Fruit fly (Drosophila melanogaster): Measurements from ENCODE around the gene Cpr35B.

Cpr35B gene

DNA sequence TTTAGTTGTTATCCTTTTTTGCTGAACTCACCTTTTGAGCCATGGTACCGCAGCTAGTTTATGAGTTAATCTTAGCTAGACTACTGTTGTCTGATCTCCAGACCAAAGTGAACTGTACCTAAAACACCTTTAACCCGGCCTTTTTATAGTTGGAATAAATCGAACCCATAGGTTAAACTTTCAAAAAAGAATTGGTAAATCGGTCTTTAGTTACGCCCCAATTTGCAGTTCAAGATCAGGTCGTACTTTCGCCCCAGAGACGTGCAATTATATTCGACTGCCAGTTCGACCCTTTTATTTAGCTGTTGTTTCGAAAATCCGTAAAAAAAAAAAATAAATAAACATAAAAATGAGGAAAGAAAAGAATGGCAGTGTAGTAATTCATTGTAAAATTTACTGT lies at the start of gene Cpr35B:
TSS of gene Cpr35B (minus strand) at position 101 of the 400 bp plus-strand sequence.
- TF ChIP-seq kay (GFP tag; ENCODE audit: borderline replicate concordance) = no peak
- no peak for TF ChIP-seq Crg-1 (GFP tag; optimal IDR thresholded peaks at IDR 0.05)
- no peak for TF ChIP-seq cnc (optimal IDR thresholded peaks at IDR 0.05)
- no peak for TF ChIP-seq CG7045 (GFP tag; optimal IDR thresholded peaks at IDR 0.05)
- TF ChIP-seq bab1 (GFP tag; optimal IDR thresholded peaks at IDR 0.05) = no peak

DNA sequence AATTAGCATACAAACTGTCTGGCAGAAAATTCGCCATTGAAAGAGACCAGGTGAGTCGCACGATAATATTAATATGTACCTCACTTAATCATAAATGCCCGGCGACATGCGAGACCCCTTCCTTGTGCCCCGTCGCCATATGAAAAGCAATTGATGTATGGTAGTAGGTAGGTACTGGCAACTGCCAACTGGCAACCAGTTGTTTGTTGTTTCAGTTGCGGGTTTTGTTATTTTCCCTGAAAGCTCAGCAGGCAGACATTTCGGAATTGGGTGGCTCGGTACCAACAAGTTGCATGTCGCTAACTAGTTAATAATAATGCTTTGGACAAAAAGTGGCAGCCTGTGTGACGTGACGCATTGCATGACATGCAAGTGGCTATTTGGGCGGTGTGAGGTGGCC lies 49.4 kb upstream of the Cpr35B start:
- TF ChIP-seq toe (GFP tag; optimal IDR thresholded peaks at IDR 0.05) (no peak), Hr96 (GFP tag; optimal IDR thresholded peaks at IDR 0.05) (no peak), CG5204 (GFP tag; optimal IDR thresholded peaks at IDR 0.05) (no peak), CG14711 (tag; optimal IDR thresholded peaks at IDR 0.05) (no peak), Clk (GFP tag; optimal IDR thresholded peaks at IDR 0.05) (no peak), CG11617 (GFP tag; optimal IDR thresholded peaks at IDR 0.05) (no peak), bab1 (GFP tag; optimal IDR thresholded peaks at IDR 0.05) (no peak), tj (GFP tag; optimal IDR thresholded peaks at IDR 0.05) (no peak), CG12768 (GFP tag; optimal IDR thresholded peaks at IDR 0.05) (no peak), CG7101 (tag; optimal IDR thresholded peaks at IDR 0.05) (no peak)

DNA sequence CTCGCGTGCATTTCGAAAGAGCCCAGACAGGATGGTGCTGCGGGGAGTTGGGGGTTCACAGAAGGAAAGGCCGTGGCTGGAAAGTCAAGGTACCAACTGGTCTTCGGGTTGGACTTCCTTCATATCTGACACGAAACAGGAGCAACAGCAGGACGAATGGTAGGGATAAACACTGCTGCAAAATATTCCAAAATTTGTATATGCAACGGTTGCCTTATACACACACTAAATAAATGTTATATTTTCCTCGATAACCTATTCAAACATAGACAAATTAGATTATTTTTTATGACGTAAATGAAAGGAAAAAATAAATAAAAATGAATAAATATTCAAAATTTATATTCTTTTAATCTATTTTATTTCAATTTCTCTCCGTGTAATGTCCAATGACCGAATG lies 44.7 kb upstream of the Cpr35B start:
- no peak for TF ChIP-seq pad (GFP tag; optimal IDR thresholded peaks at IDR 0.05)
- TF ChIP-seq CG14711 (tag; optimal IDR thresholded peaks at IDR 0.05) = no peak
- TF ChIP-seq bab1 (GFP tag; optimal IDR thresholded peaks at IDR 0.05) = no peak
- TF ChIP-seq cnc (optimal IDR thresholded peaks at IDR 0.05) = no peak
- no peak for TF ChIP-seq ovo (GFP tag; optimal IDR thresholded peaks at IDR 0.05)
- TF ChIP-seq Hr96 (GFP tag; optimal IDR thresholded peaks at IDR 0.05) = no peak
- TF ChIP-seq CG5204 (GFP tag; optimal IDR thresholded peaks at IDR 0.05) = no peak
- TF ChIP-seq CG33017 (tag; optimal IDR thresholded peaks at IDR 0.05) = no peak
- no peak for TF ChIP-seq CG11617 (GFP tag; optimal IDR thresholded peaks at IDR 0.05)
- no peak for TF ChIP-seq kay (GFP tag; ENCODE audit: borderline replicate concordance)
- TF ChIP-seq CG12768 (GFP tag; optimal IDR thresholded peaks at IDR 0.05) = no peak
- no peak for TF ChIP-seq tj (GFP tag; optimal IDR thresholded peaks at IDR 0.05)
- no peak for TF ChIP-seq CG1620 (GFP tag; optimal IDR thresholded peaks at IDR 0.05)
- no peak for TF ChIP-seq CG7045 (GFP tag; optimal IDR thresholded peaks at IDR 0.05)

DNA sequence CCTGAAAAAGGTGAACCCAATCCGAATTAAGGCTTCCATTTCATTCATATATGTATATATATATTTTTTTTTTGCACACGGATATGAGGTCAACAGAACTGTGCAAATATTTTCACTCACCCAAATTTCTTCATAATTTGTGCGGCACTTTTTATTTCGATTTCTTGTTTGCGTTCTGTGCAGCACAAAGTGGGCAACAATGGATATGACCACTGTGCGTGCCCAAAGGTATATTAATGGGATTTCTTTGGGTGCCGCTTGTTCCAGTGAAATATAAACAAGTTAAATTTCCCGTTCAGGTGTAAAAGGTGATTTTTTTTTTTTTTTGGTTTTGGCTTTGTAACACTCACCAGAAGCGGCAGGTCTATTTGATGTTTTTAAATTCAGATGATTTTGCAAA lies 40.0 kb upstream of the Cpr35B start:
- no peak for TF ChIP-seq kay (GFP tag; ENCODE audit: borderline replicate concordance)
- no peak for TF ChIP-seq Mnt (GFP tag; optimal IDR thresholded peaks at IDR 0.05)
- no peak for TF ChIP-seq CG11617 (GFP tag; optimal IDR thresholded peaks at IDR 0.05)
- TF ChIP-seq CG7045 (GFP tag; optimal IDR thresholded peaks at IDR 0.05) = no peak
- no peak for TF ChIP-seq CG7101 (tag; optimal IDR thresholded peaks at IDR 0.05)
- TF ChIP-seq ovo (GFP tag; optimal IDR thresholded peaks at IDR 0.05) = no peak
- no peak for TF ChIP-seq tj (GFP tag; optimal IDR thresholded peaks at IDR 0.05)
- TF ChIP-seq cic (GFP tag; optimal IDR thresholded peaks at IDR 0.05) = no peak
- TF ChIP-seq Crg-1 (GFP tag; optimal IDR thresholded peaks at IDR 0.05) = no peak
- no peak for TF ChIP-seq bab1 (GFP tag; optimal IDR thresholded peaks at IDR 0.05)
- no peak for TF ChIP-seq Clk (GFP tag; optimal IDR thresholded peaks at IDR 0.05)
- TF ChIP-seq CG1620 (GFP tag; optimal IDR thresholded peaks at IDR 0.05) = no peak
- no peak for TF ChIP-seq CG12768 (GFP tag; optimal IDR thresholded peaks at IDR 0.05)

DNA sequence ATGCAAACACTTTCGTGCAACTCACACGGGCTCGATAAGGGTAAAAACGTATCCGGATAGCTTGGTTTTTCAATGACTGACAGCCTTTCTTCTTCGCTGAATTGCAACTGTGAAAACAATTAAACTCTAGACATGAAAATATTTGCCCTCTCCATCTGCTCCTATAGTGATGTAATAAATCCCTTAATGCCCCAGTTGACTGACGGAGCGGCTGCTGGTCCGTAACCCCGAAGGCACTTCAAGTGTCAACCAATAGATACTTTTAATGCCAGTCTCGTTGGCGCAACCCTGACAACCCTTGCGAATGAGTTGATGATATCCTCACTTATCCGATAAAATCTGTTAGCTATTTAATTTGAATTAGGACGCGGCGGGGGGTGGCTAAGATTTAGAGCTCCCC lies 39.3 kb upstream of the Cpr35B start:
- TF ChIP-seq ovo (GFP tag; optimal IDR thresholded peaks at IDR 0.05) (no peak), Crg-1 (GFP tag; optimal IDR thresholded peaks at IDR 0.05) (no peak), Hr96 (GFP tag; optimal IDR thresholded peaks at IDR 0.05) (no peak), CG11617 (GFP tag; optimal IDR thresholded peaks at IDR 0.05) (no peak), CG5204 (GFP tag; optimal IDR thresholded peaks at IDR 0.05) (no peak), cnc (optimal IDR thresholded peaks at IDR 0.05) (no peak), CG33017 (tag; optimal IDR thresholded peaks at IDR 0.05) (no peak), bab1 (GFP tag; optimal IDR thresholded peaks at IDR 0.05) (no peak), CG7101 (tag; optimal IDR thresholded peaks at IDR 0.05) (no peak), toe (GFP tag; optimal IDR thresholded peaks at IDR 0.05) (no peak)

DNA sequence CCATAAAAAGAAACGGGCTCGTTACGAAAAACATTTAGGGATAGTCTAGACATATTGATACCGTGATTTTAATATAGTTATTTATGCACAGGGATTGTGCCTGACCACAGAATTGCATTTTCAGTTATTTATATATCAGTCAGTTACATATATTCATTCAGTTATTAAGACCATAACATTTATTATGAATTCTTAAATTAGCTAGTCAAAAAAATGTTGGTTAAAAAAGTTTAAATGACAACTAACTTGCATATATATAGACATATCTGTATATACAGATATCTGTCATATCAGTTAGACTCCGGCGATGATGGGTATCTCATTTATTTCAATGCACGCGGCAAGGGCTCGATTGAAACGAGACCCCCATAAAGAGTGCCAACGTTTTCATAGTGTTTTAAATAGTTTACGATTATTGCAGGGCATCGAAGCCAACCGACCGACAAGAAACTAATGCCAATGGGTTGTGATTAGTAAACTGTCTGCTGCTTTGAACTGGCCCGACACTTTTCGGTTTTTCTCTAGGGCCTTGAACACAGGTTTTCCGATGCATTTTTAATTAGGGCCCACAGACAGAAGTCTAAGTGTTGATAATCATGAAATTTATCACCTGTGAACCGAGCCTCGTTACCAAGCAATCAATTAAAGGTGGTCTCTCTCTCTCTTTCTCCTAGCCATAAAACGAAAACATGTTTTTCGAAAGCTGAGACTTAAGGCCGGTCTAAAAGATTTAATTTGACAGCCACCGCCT lies 37.8 kb upstream of the Cpr35B start:
- TF ChIP-seq bab1 (GFP tag; optimal IDR thresholded peaks at IDR 0.05) (no peak), CG1620 (GFP tag; optimal IDR thresholded peaks at IDR 0.05) (no peak), CG12768 (GFP tag; optimal IDR thresholded peaks at IDR 0.05) (no peak), Clk (GFP tag; optimal IDR thresholded peaks at IDR 0.05) (no peak), Crg-1 (GFP tag; optimal IDR thresholded peaks at IDR 0.05) (no peak), cnc (optimal IDR thresholded peaks at IDR 0.05) (no peak), CG33017 (tag; optimal IDR thresholded peaks at IDR 0.05) (no peak), CG11617 (GFP tag; optimal IDR thresholded peaks at IDR 0.05) (no peak), pad (GFP tag; optimal IDR thresholded peaks at IDR 0.05) (no peak), Hr96 (GFP tag; optimal IDR thresholded peaks at IDR 0.05) (no peak), Mnt (GFP tag; optimal IDR thresholded peaks at IDR 0.05) (no peak), CG7045 (GFP tag; optimal IDR thresholded peaks at IDR 0.05) (no peak), CG14711 (tag; optimal IDR thresholded peaks at IDR 0.05) (no peak), CG5204 (GFP tag; optimal IDR thresholded peaks at IDR 0.05) (no peak), tj (GFP tag; optimal IDR thresholded peaks at IDR 0.05) (no peak), CG7101 (tag; optimal IDR thresholded peaks at IDR 0.05) (no peak), cic (GFP tag; optimal IDR thresholded peaks at IDR 0.05) (no peak), ovo (GFP tag; optimal IDR thresholded peaks at IDR 0.05) (no peak)
